Fruit fly (Drosophila melanogaster) whole organism, embryonic: Measurements from ENCODE around the gene Tbcd.

Experiments
- Bgb ChIP-seq: fragments of 200-800 bp; sonication (Bioruptor generic); IDR thresholded peaks from 2 replicates; pipeline ENCODE4 v1.3.6; 2022; ENCODE audit warnings: missing biosample characterization, missing genetic modification characterization; ENCODE audit not compliant: partially characterized antibody
- Bteb2 ChIP-seq: fragments of 200-800 bp; sonication (Bioruptor generic); optimal IDR thresholded peaks from 2 replicates; lab custom pipeline; 2016; ENCODE audit warnings: missing biosample characterization, missing genetic modification characterization
- CG10274 ChIP-seq: fragments of 200-800 bp; sonication (Bioruptor generic); optimal IDR thresholded peaks from 3 replicates; lab custom pipeline; 2017; ENCODE audit warnings: missing biosample characterization, mild to moderate bottlenecking, missing genetic modification characterization
- CG12104 ChIP-seq: fragments of 200-800 bp; sonication (Bioruptor generic); optimal IDR thresholded peaks from 3 replicates; lab custom pipeline; 2016; ENCODE audit warnings: missing biosample characterization, missing genetic modification characterization
- CG13894 ChIP-seq: fragments of 200-800 bp; sonication (Bioruptor generic); optimal IDR thresholded peaks from 3 replicates; lab custom pipeline; 2018; ENCODE audit warnings: missing biosample characterization, mild to moderate bottlenecking, missing genetic modification characterization, moderate library complexity
- CG14965 ChIP-seq: fragments of 200-800 bp; sonication (Bioruptor generic); optimal IDR thresholded peaks from 2 replicates; lab custom pipeline; 2016; ENCODE audit warnings: missing biosample characterization, missing genetic modification characterization, borderline replicate concordance
- CG15073 ChIP-seq: fragments of 200-800 bp; sonication (Bioruptor generic); optimal IDR thresholded peaks from 2 replicates; lab custom pipeline; 2016; ENCODE audit warnings: missing biosample characterization, missing genetic modification characterization
- CG17328 ChIP-seq: fragments of 200-800 bp; sonication (Bioruptor generic); IDR thresholded peaks from 2 replicates; pipeline ENCODE4 v1.3.6; 2022; ENCODE audit warnings: missing biosample characterization, missing genetic modification characterization
- CG17912 ChIP-seq: fragments of 200-800 bp; sonication (Bioruptor generic); optimal IDR thresholded peaks from 2 replicates; lab custom pipeline; 2018; ENCODE audit warnings: missing biosample characterization, mild to moderate bottlenecking, missing genetic modification characterization
- CG30020 ChIP-seq: fragments of 200-800 bp; optimal IDR thresholded peaks from 2 replicates; lab custom pipeline; 2019; ENCODE audit warnings: missing biosample characterization, mild to moderate bottlenecking, missing genetic modification characterization, moderate library complexity
- CG30431 ChIP-seq: fragments of 200-800 bp; sonication (Bioruptor generic); optimal IDR thresholded peaks from 2 replicates; lab custom pipeline; 2017; ENCODE audit warnings: missing biosample characterization, missing genetic modification characterization
- CG31441 ChIP-seq: fragments of 200-800 bp; sonication (Bioruptor generic); IDR thresholded peaks from 2 replicates; pipeline ENCODE4 v1.3.6; 2022; ENCODE audit warnings: missing biosample characterization, missing genetic modification characterization
- CG34376 ChIP-seq: fragments of 200-800 bp; sonication (Bioruptor generic); optimal IDR thresholded peaks from 2 replicates; lab custom pipeline; 2018; ENCODE audit warnings: missing biosample characterization, mild to moderate bottlenecking, missing genetic modification characterization
- CG3726 ChIP-seq: fragments of 200-800 bp; sonication (Bioruptor generic); IDR thresholded peaks from 3 replicates; pipeline ENCODE4, ENCODE4 v1.3.6; 2022; ENCODE audit warnings: missing biosample characterization, missing genetic modification characterization
- CG4854 ChIP-seq: fragments of 200-800 bp; sonication (Bioruptor generic); optimal IDR thresholded peaks from 2 replicates; lab custom pipeline; 2016; ENCODE audit warnings: missing biosample characterization, missing genetic modification characterization, inconsistent platforms
- CG7987 ChIP-seq: fragments of 200-800 bp; sonication (Bioruptor generic); optimal IDR thresholded peaks from 2 replicates; lab custom pipeline; 2018; ENCODE audit warnings: missing biosample characterization, mild to moderate bottlenecking, missing genetic modification characterization, moderate library complexity
- CG8281 ChIP-seq: fragments of 200-800 bp; sonication (Bioruptor generic); optimal IDR thresholded peaks from 2 replicates; lab custom pipeline; 2018; ENCODE audit warnings: missing biosample characterization, mild to moderate bottlenecking, missing genetic modification characterization, moderate library complexity
- CG8478 ChIP-seq: fragments of >200 bp; optimal IDR thresholded peaks from 2 replicates; lab custom pipeline; 2018
- CTCF ChIP-seq: fragments of 200-800 bp; sonication (Bioruptor generic); optimal IDR thresholded peaks from 2 replicates; lab custom pipeline; 2017; ENCODE audit warnings: missing biosample characterization, mild to moderate bottlenecking, missing genetic modification characterization, moderate library complexity
- CrebB ChIP-seq: fragments of 200-800 bp; sonication (Bioruptor generic); optimal IDR thresholded peaks from 3 replicates; lab custom pipeline; 2018; ENCODE audit warnings: missing biosample characterization, mild to moderate bottlenecking, missing genetic modification characterization
- D ChIP-seq, 2 experiments: fragments of 200-800 bp in 1 of 2; fragments of >200 bp in 1 of 2; sonication (Bioruptor generic) in 1 of 2; optimal IDR thresholded peaks; 2 replicates in 1 of 2; 3 replicates in 1 of 2; lab custom pipeline; 2017; ENCODE audit warnings: mild to moderate bottlenecking in 1 of 2, missing biosample characterization in 1 of 2, missing genetic modification characterization in 1 of 2, missing genetic modification reagents in 1 of 2
- D19A ChIP-seq: fragments of 200-800 bp; optimal IDR thresholded peaks from 3 replicates; lab custom pipeline; 2019; ENCODE audit warnings: missing biosample characterization, mild to moderate bottlenecking, missing genetic modification characterization, moderate library complexity
- Dbx ChIP-seq: fragments of 200-800 bp; sonication (Bioruptor generic); IDR thresholded peaks from 3 replicates; pipeline ENCODE4 v1.3.6; 2022; ENCODE audit warnings: missing biosample characterization, missing genetic modification characterization
- Doc3 ChIP-seq: fragments of 200-800 bp; sonication (Bioruptor generic); IDR thresholded peaks from 3 replicates; pipeline ENCODE4 v1.3.6; 2022; ENCODE audit warnings: missing biosample characterization, missing genetic modification characterization; ENCODE audit not compliant: partially characterized antibody
- Eip74EF ChIP-seq, 2 experiments: fragments of 200-800 bp in 1 of 2; fragments of >200 bp in 1 of 2; sonication (Bioruptor generic) in 1 of 2; optimal IDR thresholded peaks; 2 replicates each; lab custom pipeline; 2017 to 2019; ENCODE audit warnings: missing biosample characterization in 2 of 2, missing genetic modification characterization in 2 of 2, mild to moderate bottlenecking in 1 of 2, moderate library complexity in 1 of 2
- Fer1 ChIP-seq: fragments of 200-800 bp; sonication (Bioruptor generic); optimal IDR thresholded peaks from 2 replicates; lab custom pipeline; 2017; ENCODE audit warnings: missing biosample characterization, mild to moderate bottlenecking, missing genetic modification characterization
- GATAe ChIP-seq: fragments of 200-800 bp; sonication (Bioruptor generic); conservative IDR thresholded peaks from 2 replicates; pipeline ENCODE4 v1.3.6; 2022; ENCODE audit warnings: missing biosample characterization, missing genetic modification characterization
- Hand ChIP-seq: fragments of 200-800 bp; sonication (Bioruptor generic); optimal IDR thresholded peaks from 2 replicates; lab custom pipeline; 2017; ENCODE audit warnings: mild to moderate bottlenecking, missing biosample characterization, missing genetic modification reagents, missing genetic modification characterization
- Hmr ChIP-seq: fragments of 200-800 bp; sonication (Bioruptor generic); optimal IDR thresholded peaks from 3 replicates; lab custom pipeline; 2017; ENCODE audit warnings: mild to moderate bottlenecking, missing biosample characterization, missing genetic modification reagents, missing genetic modification characterization
- Nf-YA ChIP-seq: fragments of 200-800 bp; sonication (Bioruptor generic); IDR thresholded peaks from 2 replicates; pipeline ENCODE4 v1.3.6; 2022; ENCODE audit warnings: missing biosample characterization, missing genetic modification characterization
- Optix ChIP-seq: fragments of 200-800 bp; sonication (Bioruptor generic); IDR thresholded peaks from 3 replicates; pipeline ENCODE4 v1.3.6; 2022; ENCODE audit warnings: missing biosample characterization, missing genetic modification characterization
- Side ChIP-seq: fragments of 200-800 bp; sonication (Bioruptor generic); optimal IDR thresholded peaks from 2 replicates; lab custom pipeline; 2016; ENCODE audit warnings: missing biosample characterization, missing genetic modification characterization
- Tbp ChIP-seq: fragments of >200 bp; optimal IDR thresholded peaks from 2 replicates; lab custom pipeline; 2018; ENCODE audit warnings: missing biosample characterization, missing genetic modification characterization
- bowl ChIP-seq: fragments of 200-800 bp; sonication (Bioruptor generic); IDR thresholded peaks from 2 replicates; pipeline ENCODE4 v1.3.6; 2022; ENCODE audit warnings: missing biosample characterization, missing genetic modification characterization
- en ChIP-seq: fragments of 200-800 bp; sonication (Bioruptor generic); optimal IDR thresholded peaks from 2 replicates; lab custom pipeline; 2016; ENCODE audit warnings: missing biosample characterization, missing genetic modification characterization
- exex ChIP-seq: fragments of 200-800 bp; sonication (Bioruptor generic); optimal IDR thresholded peaks from 4 replicates; lab custom pipeline; 2018; ENCODE audit warnings: missing biosample characterization, mild to moderate bottlenecking, missing genetic modification characterization, moderate library complexity
- gsb-n ChIP-seq: fragments of 200-800 bp; sonication (Bioruptor generic); optimal IDR thresholded peaks from 3 replicates; lab custom pipeline; 2018; ENCODE audit warnings: missing biosample characterization, mild to moderate bottlenecking, missing genetic modification characterization
- inv ChIP-seq: fragments of 200-800 bp; sonication (Bioruptor generic); IDR thresholded peaks from 2 replicates; pipeline ENCODE4 v1.3.6; 2022; ENCODE audit warnings: missing biosample characterization, missing genetic modification characterization; ENCODE audit not compliant: partially characterized antibody
- kah ChIP-seq: fragments of 200-800 bp; sonication (Bioruptor generic); optimal IDR thresholded peaks from 2 replicates; lab custom pipeline; 2018; ENCODE audit warnings: missing biosample characterization, mild to moderate bottlenecking, missing genetic modification characterization
- kay ChIP-seq: fragments of 200-800 bp; sonication (Bioruptor generic); optimal IDR thresholded peaks from 2 replicates; lab custom pipeline; 2016; ENCODE audit warnings: missing biosample characterization, missing genetic modification characterization
- luna ChIP-seq: fragments of 200-800 bp; sonication (Bioruptor generic); optimal IDR thresholded peaks from 2 replicates; lab custom pipeline; 2016; ENCODE audit warnings: missing biosample characterization, missing genetic modification characterization
- rib ChIP-seq: fragments of 200-800 bp; sonication (Bioruptor generic); IDR thresholded peaks from 2 replicates; pipeline ENCODE4 v1.3.6; 2022; ENCODE audit warnings: missing biosample characterization, missing genetic modification characterization
- salm ChIP-seq: fragments of 200-800 bp; sonication (Bioruptor generic); optimal IDR thresholded peaks from 2 replicates; lab custom pipeline; 2018; ENCODE audit warnings: missing biosample characterization, mild to moderate bottlenecking, missing genetic modification characterization
- sens ChIP-seq: fragments of 200-800 bp; sonication (Bioruptor generic); peaks from one replicate; lab custom pipeline; 2016; ENCODE audit warnings: missing biosample characterization, missing genetic modification characterization
- slbo ChIP-seq: fragments of 200-800 bp; sonication (Bioruptor generic); IDR thresholded peaks from 2 replicates; pipeline ENCODE4 v1.3.6; 2022; ENCODE audit warnings: missing biosample characterization, missing genetic modification characterization
- sna ChIP-seq: fragments of 200-800 bp; sonication (Bioruptor generic); IDR thresholded peaks from 2 replicates; pipeline ENCODE4 v1.3.6; 2022; ENCODE audit warnings: missing biosample characterization, missing genetic modification characterization; ENCODE audit not compliant: partially characterized antibody
- so ChIP-seq: fragments of 200-800 bp; sonication (Bioruptor generic); IDR thresholded peaks from 3 replicates; pipeline ENCODE4 v1.3.6; 2022; ENCODE audit warnings: missing biosample characterization, missing genetic modification characterization
- tgo ChIP-seq: fragments of 200-800 bp; sonication (Bioruptor generic); IDR thresholded peaks from 3 replicates; pipeline ENCODE4 v1.3.6; 2022; ENCODE audit warnings: missing biosample characterization, missing genetic modification characterization
- toy ChIP-seq: fragments of 200-800 bp; sonication (Bioruptor generic); IDR thresholded peaks from 2 replicates; pipeline ENCODE4 v1.3.6; 2022; ENCODE audit warnings: missing biosample characterization, missing genetic modification characterization
- unc-4 ChIP-seq: fragments of 200-800 bp; sonication (Bioruptor generic); IDR thresholded peaks from 2 replicates; pipeline ENCODE4 v1.3.6; 2022; ENCODE audit warnings: missing biosample characterization, missing genetic modification characterization; ENCODE audit not compliant: partially characterized antibody
- wdn ChIP-seq: fragments of 200-800 bp; sonication (Bioruptor generic); IDR thresholded peaks from 2 replicates; pipeline ENCODE4 v1.3.6; 2022; ENCODE audit warnings: missing biosample characterization, missing genetic modification characterization

Tbcd gene

DNA sequence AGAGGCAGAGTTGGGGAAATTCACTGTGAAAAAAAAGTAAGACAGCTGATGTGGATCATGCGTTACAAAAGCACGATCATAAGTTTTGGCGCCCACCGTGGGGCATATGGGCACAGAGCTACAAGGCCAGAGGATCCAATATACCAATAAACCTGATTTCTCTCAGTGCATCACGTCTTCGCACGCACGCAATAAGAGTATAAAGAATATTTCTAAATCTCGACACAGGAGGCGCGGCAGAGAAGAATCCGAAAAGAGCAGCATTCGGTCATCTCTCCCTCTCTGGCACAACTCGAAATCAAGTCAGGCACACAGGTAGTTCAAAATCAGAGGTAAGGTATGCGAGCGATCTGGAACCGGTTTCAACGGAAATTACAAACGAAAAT lies 16.2 kb downstream of the Tbcd start (continued):
- TF ChIP-seq Bgb (0 out of 2 replicates have a peak, but pooled peaks have one; percentile 14), CG10274 (GFP tag; lab: Kevin White, UChicago) (peak; percentile 78), CG17912 (no peak), CG7987 (GFP tag; lab: Kevin White, UChicago) (peak; percentile 57), toy (GFP tag; lab: Robert Waterston, UW) (peak; percentile 81), CG8478 (no peak), CG15073 (GFP tag; lab: Kevin White, UChicago) (peak; percentile 26), Hand (GFP tag; lab: Kevin White, UChicago) (peak; percentile 43), luna (GFP tag; lab: Kevin White, UChicago) (peak; percentile 39), CG30020 (tag; lab: Kevin White, UChicago) (peak; percentile 51), CG17328 (peak; percentile 96), GATAe (GFP tag; lab: Robert Waterston, UW) (no peak), CG12104 (GFP tag; lab: Kevin White, UChicago) (no peak), CrebB (peak; percentile 72), slbo (GFP tag; lab: Robert Waterston, UW) (peak; percentile 92), Dbx (GFP tag; lab: Robert Waterston, UW) (peak; percentile 80), CG31441 (peak; percentile 91), bowl (GFP tag; lab: Robert Waterston, UW) (peak; percentile 73), wdn (peak; percentile 78), Fer1 (peak; percentile 40), rib (GFP tag; lab: Robert Waterston, UW) (peak; percentile 86), CG4854 (GFP tag; lab: Kevin White, UChicago) (peak; percentile 77), Hmr (GFP tag; lab: Kevin White, UChicago) (peak; percentile 83), CG14965 (peak; percentile 40), D (optimal IDR thresholded peaks at IDR 0.05; lab: Kevin White, UChicago) (no peak), D (GFP tag; optimal IDR thresholded peaks at IDR 0.05; lab: Kevin White, UChicago) (peak; percentile 91), CG30431 (GFP tag; lab: Kevin White, UChicago) (peak; percentile 95), Doc3 (GFP tag; lab: Robert Waterston, UW) (no peak), en (GFP tag; lab: Kevin White, UChicago) (peak; percentile 87), D19A (tag; lab: Kevin White, UChicago) (peak; percentile 86), CG34376 (GFP tag; lab: Kevin White, UChicago) (no peak), kah (peak; percentile 28), sna (GFP tag; lab: Robert Waterston, UW) (no peak), Eip74EF (GFP tag; optimal IDR thresholded peaks at IDR 0.05; lab: Kevin White, UChicago) (peak in 1 of 2 experiments; percentile 57), sens (peak; percentile 100), so (GFP tag; lab: Robert Waterston, UW) (peak; percentile 74), kay (peak; percentile 60), inv (GFP tag; lab: Robert Waterston, UW) (no peak), exex (tag; lab: Kevin White, UChicago) (no peak), tgo (GFP tag; lab: Robert Waterston, UW) (peak; percentile 90), CG8281 (tag; lab: Kevin White, UChicago) (peak; percentile 67), Optix (GFP tag; lab: Robert Waterston, UW) (peak; percentile 96), CG3726 (peak; percentile 91), Side (peak; percentile 88), Bteb2 (GFP tag; lab: Kevin White, UChicago) (peak; percentile 36), Tbp (no peak), CG13894 (no peak), CTCF (GFP tag; lab: Kevin White, UChicago) (peak; percentile 45), unc-4 (no peak), Nf-YA (GFP tag; lab: Robert Waterston, UW) (peak; percentile 88), gsb-n (tag; lab: Kevin White, UChicago) (peak; percentile 89), salm (peak; percentile 85)
